Fruit fly (Drosophila melanogaster) whole organism, embryonic: Measurements from ENCODE around the gene Rab18.
A peak's percentile ranks its signal among the peaks of the same experiment; 100 is the strongest.

ENCODE experiments used
- Bgb ChIP-seq: fragments of 200-800 bp; sonication (Bioruptor generic); IDR thresholded peaks from 2 replicates; pipeline ENCODE4 v1.3.6; 2022; ENCODE audit warnings: missing biosample characterization, missing genetic modification characterization; ENCODE audit not compliant: partially characterized antibody
- Blimp-1 ChIP-seq: fragments of 200-800 bp; sonication (Bioruptor generic); optimal IDR thresholded peaks from 3 replicates; lab custom pipeline; 2018; ENCODE audit warnings: missing biosample characterization, missing genetic modification characterization, mild to moderate bottlenecking, moderate library complexity, missing genetic modification reagents
- CG10267 ChIP-seq: fragments of 200-800 bp; sonication (Bioruptor generic); optimal IDR thresholded peaks from 2 replicates; lab custom pipeline; 2018; ENCODE audit warnings: missing biosample characterization, mild to moderate bottlenecking, missing genetic modification characterization, moderate library complexity
- CG10654 ChIP-seq: fragments of 200-800 bp; sonication (Bioruptor generic); optimal IDR thresholded peaks from 2 replicates; lab custom pipeline; 2016; ENCODE audit warnings: missing biosample characterization, missing genetic modification characterization
- CG10979 ChIP-seq: fragments of 200-800 bp; sonication (Bioruptor generic); optimal IDR thresholded peaks from 2 replicates; lab custom pipeline; 2018; ENCODE audit warnings: missing biosample characterization, mild to moderate bottlenecking, missing genetic modification characterization, moderate library complexity
- CG12104 ChIP-seq: fragments of 200-800 bp; sonication (Bioruptor generic); optimal IDR thresholded peaks from 3 replicates; lab custom pipeline; 2016; ENCODE audit warnings: missing biosample characterization, missing genetic modification characterization
- CG13123 ChIP-seq: fragments of 200-800 bp; sonication (Bioruptor generic); optimal IDR thresholded peaks from 2 replicates; lab custom pipeline; 2016; ENCODE audit warnings: missing biosample characterization, missing genetic modification characterization
- CG13894 ChIP-seq: fragments of 200-800 bp; sonication (Bioruptor generic); optimal IDR thresholded peaks from 3 replicates; lab custom pipeline; 2018; ENCODE audit warnings: missing biosample characterization, mild to moderate bottlenecking, missing genetic modification characterization, moderate library complexity
- CG15696 ChIP-seq: fragments of 200-800 bp; sonication (Bioruptor generic); optimal IDR thresholded peaks from 2 replicates; lab custom pipeline; 2019; ENCODE audit warnings: missing biosample characterization, mild to moderate bottlenecking, missing genetic modification characterization, moderate library complexity
- CG1602 ChIP-seq: fragments of 200-800 bp; sonication (Bioruptor generic); optimal IDR thresholded peaks from 3 replicates; lab custom pipeline; 2016; ENCODE audit warnings: missing biosample characterization, missing genetic modification characterization
- CG16863 ChIP-seq: fragments of 200-800 bp; sonication (Bioruptor generic); optimal IDR thresholded peaks from 3 replicates; lab custom pipeline; 2016; ENCODE audit warnings: missing biosample characterization, missing genetic modification characterization
- CG17568 ChIP-seq: fragments of 200-800 bp; sonication (Bioruptor generic); optimal IDR thresholded peaks from 2 replicates; lab custom pipeline; 2018; ENCODE audit warnings: missing biosample characterization, mild to moderate bottlenecking, missing genetic modification characterization, moderate library complexity
- CG17612 ChIP-seq: fragments of 200-800 bp; sonication (Bioruptor generic); IDR thresholded peaks from 2 replicates; pipeline ENCODE4 v1.3.6; 2022; ENCODE audit warnings: missing biosample characterization, missing genetic modification characterization
- CG4282 ChIP-seq: fragments of 200-800 bp; sonication (Bioruptor generic); optimal IDR thresholded peaks from 2 replicates; lab custom pipeline; 2016; ENCODE audit warnings: missing biosample characterization, missing genetic modification characterization
- CG7271 ChIP-seq: fragments of 200-800 bp; sonication (Bioruptor generic); optimal IDR thresholded peaks from 2 replicates; lab custom pipeline; 2018; ENCODE audit warnings: missing biosample characterization, mild to moderate bottlenecking, missing genetic modification characterization, moderate library complexity
- CG9876 ChIP-seq: fragments of 200-800 bp; sonication (Bioruptor generic); optimal IDR thresholded peaks from 2 replicates; lab custom pipeline; 2016; ENCODE audit warnings: missing biosample characterization, missing genetic modification characterization
- Dfd ChIP-seq, 2 experiments: fragments of >200 bp; optimal IDR thresholded peaks; 2 replicates each; lab custom pipeline; 2017; ENCODE audit warnings: missing biosample characterization in 2 of 2, missing genetic modification characterization in 2 of 2
- Doc3 ChIP-seq: fragments of 200-800 bp; sonication (Bioruptor generic); IDR thresholded peaks from 3 replicates; pipeline ENCODE4 v1.3.6; 2022; ENCODE audit warnings: missing biosample characterization, missing genetic modification characterization; ENCODE audit not compliant: partially characterized antibody
- Ets97D ChIP-seq: fragments of 200-800 bp; sonication (Bioruptor generic); optimal IDR thresholded peaks from 3 replicates; lab custom pipeline; 2016; ENCODE audit warnings: missing biosample characterization, missing genetic modification characterization
- Gsc ChIP-seq: fragments of 200-800 bp; sonication (Bioruptor generic); IDR thresholded peaks from 2 replicates; pipeline ENCODE4 v1.3.6; 2022; ENCODE audit warnings: missing biosample characterization, missing genetic modification characterization
- H2.0 ChIP-seq: fragments of 200-800 bp; sonication (Bioruptor generic); IDR thresholded peaks from 2 replicates; pipeline ENCODE4 v1.3.6; 2022; ENCODE audit warnings: missing biosample characterization, missing genetic modification characterization
- Hmx ChIP-seq: fragments of 200-800 bp; sonication (Bioruptor generic); optimal IDR thresholded peaks from 2 replicates; lab custom pipeline; 2016; ENCODE audit warnings: missing biosample characterization, missing genetic modification characterization
- Hr3 ChIP-seq: fragments of 200-800 bp; sonication (Bioruptor generic); optimal IDR thresholded peaks from 3 replicates; lab custom pipeline; 2016; ENCODE audit warnings: missing biosample characterization, missing genetic modification characterization
- Oli ChIP-seq: fragments of 200-800 bp; sonication (Bioruptor generic); optimal IDR thresholded peaks from 2 replicates; lab custom pipeline; 2018; ENCODE audit warnings: missing biosample characterization, mild to moderate bottlenecking, missing genetic modification characterization, moderate library complexity
- Ptx1 ChIP-seq: fragments of 200-800 bp; sonication (Bioruptor generic); IDR thresholded peaks from 2 replicates; pipeline ENCODE4 v1.3.6; 2022; ENCODE audit warnings: missing biosample characterization, missing genetic modification characterization
- Sox100B ChIP-seq: fragments of 200-800 bp; sonication (Bioruptor generic); optimal IDR thresholded peaks from 3 replicates; lab custom pipeline; 2018; ENCODE audit warnings: missing biosample characterization, mild to moderate bottlenecking, missing genetic modification characterization
- Xbp1 ChIP-seq: fragments of 200-800 bp; sonication (Bioruptor generic); optimal IDR thresholded peaks from 3 replicates; lab custom pipeline; 2016; ENCODE audit warnings: missing biosample characterization, mild to moderate bottlenecking, missing genetic modification characterization
- ab ChIP-seq: fragments of 200-800 bp; sonication (Bioruptor generic); optimal IDR thresholded peaks from 2 replicates; lab custom pipeline; 2016; ENCODE audit warnings: missing biosample characterization, missing genetic modification characterization
- amos ChIP-seq: fragments of 200-800 bp; sonication (Bioruptor generic); IDR thresholded peaks from 2 replicates; pipeline ENCODE4 v1.3.6; 2022; ENCODE audit warnings: missing biosample characterization, missing genetic modification characterization; ENCODE audit not compliant: partially characterized antibody
- aop ChIP-seq: fragments of 200-800 bp; sonication (Bioruptor generic); IDR thresholded peaks from 2 replicates; pipeline ENCODE4 v1.3.6; 2022; ENCODE audit warnings: missing biosample characterization, missing genetic modification characterization
- bab2 ChIP-seq: fragments of 200-800 bp; sonication (Bioruptor generic); optimal IDR thresholded peaks from 2 replicates; lab custom pipeline; 2016; ENCODE audit warnings: missing biosample characterization, missing genetic modification characterization
- bbx ChIP-seq: fragments of 200-800 bp; sonication (Bioruptor generic); IDR thresholded peaks from 2 replicates; pipeline ENCODE4 v1.3.6; 2022; ENCODE audit warnings: missing biosample characterization, missing genetic modification characterization; ENCODE audit not compliant: partially characterized antibody
- cato ChIP-seq: fragments of 200-800 bp; sonication (Bioruptor generic); optimal IDR thresholded peaks from 2 replicates; lab custom pipeline; 2016; ENCODE audit warnings: missing biosample characterization, missing genetic modification characterization, borderline replicate concordance
- dan ChIP-seq: fragments of 200-800 bp; sonication (Bioruptor generic); IDR thresholded peaks from 2 replicates; pipeline ENCODE4 v1.3.6; 2022; ENCODE audit warnings: missing biosample characterization, missing genetic modification characterization
- dati ChIP-seq: fragments of 200-800 bp; sonication (Bioruptor generic); IDR thresholded peaks from 2 replicates; pipeline ENCODE4 v1.3.6; 2022; ENCODE audit warnings: missing biosample characterization, missing genetic modification characterization
- ftz-f1 ChIP-seq: fragments of 200-800 bp; sonication (Bioruptor generic); optimal IDR thresholded peaks from 2 replicates; lab custom pipeline; 2016; ENCODE audit warnings: missing biosample characterization, missing genetic modification characterization
- grn ChIP-seq: fragments of 200-800 bp; sonication (Bioruptor generic); optimal IDR thresholded peaks from 3 replicates; lab custom pipeline; 2017; ENCODE audit warnings: missing biosample characterization, missing genetic modification characterization
- gt ChIP-seq: fragments of 200-800 bp; sonication (Bioruptor generic); IDR thresholded peaks from 2 replicates; pipeline ENCODE4 v1.3.6; 2022; ENCODE audit warnings: missing biosample characterization, missing genetic modification characterization
- hb ChIP-seq: fragments of 200-800 bp; sonication (Bioruptor generic); IDR thresholded peaks from 3 replicates; pipeline ENCODE4 v1.3.6; 2022; ENCODE audit warnings: missing biosample characterization, missing genetic modification characterization; ENCODE audit not compliant: partially characterized antibody
- inv ChIP-seq: fragments of 200-800 bp; sonication (Bioruptor generic); IDR thresholded peaks from 2 replicates; pipeline ENCODE4 v1.3.6; 2022; ENCODE audit warnings: missing biosample characterization, missing genetic modification characterization; ENCODE audit not compliant: partially characterized antibody
- knrl ChIP-seq: fragments of 200-800 bp; sonication (Bioruptor generic); IDR thresholded peaks from 3 replicates; pipeline ENCODE4 v1.3.6; 2022; ENCODE audit warnings: missing biosample characterization, missing genetic modification characterization; ENCODE audit not compliant: partially characterized antibody
- luna ChIP-seq: fragments of 200-800 bp; sonication (Bioruptor generic); optimal IDR thresholded peaks from 2 replicates; lab custom pipeline; 2016; ENCODE audit warnings: missing biosample characterization, missing genetic modification characterization
- mam ChIP-seq: fragments of 200-800 bp; sonication (Bioruptor generic); optimal IDR thresholded peaks from 3 replicates; lab custom pipeline; 2016; ENCODE audit warnings: missing biosample characterization, missing genetic modification characterization
- mirr ChIP-seq: fragments of 200-800 bp; sonication (Bioruptor generic); optimal IDR thresholded peaks from 3 replicates; lab custom pipeline; 2018; ENCODE audit warnings: missing biosample characterization, mild to moderate bottlenecking, missing genetic modification characterization
- oc ChIP-seq: fragments of 200-800 bp; sonication (Bioruptor generic); optimal IDR thresholded peaks from 2 replicates; lab custom pipeline; 2018; ENCODE audit warnings: missing biosample characterization, mild to moderate bottlenecking, missing genetic modification characterization, moderate library complexity
- pho ChIP-seq: fragments of 200-800 bp; sonication (Bioruptor generic); optimal IDR thresholded peaks from 2 replicates; lab custom pipeline; 2016; ENCODE audit warnings: missing biosample characterization, missing genetic modification characterization
- pzg ChIP-seq: fragments of 200-800 bp; sonication (Bioruptor generic); optimal IDR thresholded peaks from 3 replicates; lab custom pipeline; 2018; ENCODE audit warnings: missing biosample characterization, mild to moderate bottlenecking, missing genetic modification characterization, moderate library complexity
- shn ChIP-seq: fragments of 200-800 bp; sonication (Bioruptor generic); optimal IDR thresholded peaks from 3 replicates; lab custom pipeline; 2016; ENCODE audit warnings: missing biosample characterization, missing genetic modification characterization
- sqz ChIP-seq: fragments of 200-800 bp; sonication (Bioruptor generic); optimal IDR thresholded peaks from 3 replicates; lab custom pipeline; 2018; ENCODE audit warnings: missing biosample characterization, mild to moderate bottlenecking, missing genetic modification characterization
- twi ChIP-seq: fragments of 200-800 bp; optimal IDR thresholded peaks from 2 replicates; lab custom pipeline; 2019; ENCODE audit warnings: missing biosample characterization, mild to moderate bottlenecking, missing genetic modification characterization, moderate library complexity
- zf30C ChIP-seq: fragments of 200-800 bp; sonication (Bioruptor generic); optimal IDR thresholded peaks from 3 replicates; lab custom pipeline; 2018; ENCODE audit warnings: missing biosample characterization, mild to moderate bottlenecking, missing genetic modification characterization

Rab18 gene

DNA sequence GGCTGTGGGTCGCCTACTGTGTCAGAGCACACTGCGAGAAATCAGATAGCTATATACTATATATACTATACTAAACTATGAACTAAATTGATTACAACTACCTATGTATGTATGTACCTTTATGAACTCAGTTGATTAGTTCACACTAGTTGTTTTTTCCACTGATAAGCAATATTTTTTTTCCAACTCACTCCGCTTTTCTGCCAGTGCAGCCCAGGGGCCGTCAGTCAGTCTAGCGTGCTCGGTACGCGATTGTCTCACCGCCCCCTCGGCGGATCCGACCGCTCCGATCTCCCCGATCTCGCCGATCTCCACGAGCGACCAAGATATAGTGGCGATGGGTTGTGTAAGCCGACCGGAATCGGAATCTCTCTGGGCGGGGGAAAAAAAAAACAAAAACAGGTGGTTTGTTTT, 34.3 kb upstream of the Rab18 start (continued):
- TF ChIP-seq luna (GFP tag; lab: Kevin White, UChicago) = peak; percentile 17
- TF ChIP-seq Oli (tag; lab: Kevin White, UChicago) = peak; percentile 82
- peak; percentile 39 for TF ChIP-seq oc
- TF ChIP-seq CG16863 (GFP tag; lab: Kevin White, UChicago) = peak; percentile 31
- TF ChIP-seq CG13123 (GFP tag; lab: Kevin White, UChicago) = no peak
- peak; percentile 45 for TF ChIP-seq bab2 (GFP tag; lab: Kevin White, UChicago)
- peak; percentile 57 for TF ChIP-seq sqz (GFP tag; lab: Kevin White, UChicago)
- peak; percentile 48 for TF ChIP-seq cato (GFP tag; lab: Kevin White, UChicago)
- peak; percentile 59 for TF ChIP-seq Hr3 (GFP tag; lab: Kevin White, UChicago)
- TF ChIP-seq CG10267 (tag; lab: Kevin White, UChicago) = peak; percentile 63
- no peak for TF ChIP-seq amos (GFP tag; lab: Robert Waterston, UW)
- peak; percentile 80 for TF ChIP-seq H2.0
- peak; percentile 5 for TF ChIP-seq pzg (GFP tag; lab: Kevin White, UChicago)
- no peak for TF ChIP-seq CG17568
- TF ChIP-seq Dfd (GFP tag; optimal IDR thresholded peaks at IDR 0.05; lab: Kevin White, UChicago) = no peak
- TF ChIP-seq Ptx1 = peak; percentile 95
- TF ChIP-seq CG13894 (tag; lab: Kevin White, UChicago) = peak; percentile 95
- TF ChIP-seq pho (GFP tag; lab: Kevin White, UChicago) = peak; percentile 47
- TF ChIP-seq ftz-f1 (GFP tag; lab: Kevin White, UChicago) = peak; percentile 13
- TF ChIP-seq grn (GFP tag; lab: Kevin White, UChicago) = peak; percentile 66
- TF ChIP-seq bbx (GFP tag; lab: Robert Waterston, UW) = no peak
- peak; percentile 67 for TF ChIP-seq CG10979 (tag; lab: Kevin White, UChicago)
- peak; percentile 44 for TF ChIP-seq CG15696
- TF ChIP-seq Bgb (GFP tag; lab: Robert Waterston, UW) = no peak
- no peak for TF ChIP-seq aop (GFP tag; lab: Robert Waterston, UW)
- no peak for TF ChIP-seq inv (GFP tag; lab: Robert Waterston, UW)
- peak; percentile 21 for TF ChIP-seq CG9876
- peak; percentile 79 for TF ChIP-seq Sox100B (GFP tag; lab: Kevin White, UChicago)
- 0 out of 2 replicates have a peak, but pooled peaks have one; percentile 35 for TF ChIP-seq dan (GFP tag; lab: Robert Waterston, UW)
- peak; percentile 71 for TF ChIP-seq CG10654 (GFP tag; lab: Kevin White, UChicago)
- TF ChIP-seq gt = peak; percentile 53
- peak; percentile 86 for TF ChIP-seq CG17612
- no peak for TF ChIP-seq CG4282
- peak; percentile 21 for TF ChIP-seq mirr (GFP tag; lab: Kevin White, UChicago)
- TF ChIP-seq ab (GFP tag; lab: Kevin White, UChicago) = no peak
- no peak for TF ChIP-seq knrl (GFP tag; lab: Robert Waterston, UW)
- TF ChIP-seq CG7271 (tag; lab: Kevin White, UChicago) = peak; percentile 2
- peak; percentile 41 for TF ChIP-seq Hmx (GFP tag; lab: Kevin White, UChicago)
- no peak for TF ChIP-seq Doc3
- TF ChIP-seq hb = no peak
- TF ChIP-seq Ets97D (GFP tag; lab: Kevin White, UChicago) = no peak
- peak; percentile 66 for TF ChIP-seq CG1602 (GFP tag; lab: Kevin White, UChicago)
- TF ChIP-seq dati (GFP tag; lab: Robert Waterston, UW) = peak; percentile 80
- TF ChIP-seq shn = peak; percentile 62
- TF ChIP-seq Blimp-1 = peak; percentile 76
- peak; percentile 76 for TF ChIP-seq Xbp1 (GFP tag; lab: Kevin White, UChicago)
- no peak for TF ChIP-seq twi (tag; lab: Kevin White, UChicago)
- peak; percentile 84 for TF ChIP-seq Gsc (GFP tag; lab: Robert Waterston, UW)
- peak; percentile 66 for TF ChIP-seq CG12104 (GFP tag; lab: Kevin White, UChicago)
- peak; percentile 40 for TF ChIP-seq zf30C (GFP tag; lab: Kevin White, UChicago)
- peak; percentile 83 for TF ChIP-seq mam (GFP tag; lab: Kevin White, UChicago)
